Fruit fly (Drosophila melanogaster): Measurements from ENCODE around the gene Idgf1.

The Idgf1 gene

dm6 chr2L:16495193-16495780 is 50.2 kb downstream of the Idgf1 start (continued):
- TF ChIP-seq CG8359 (GFP tag; optimal IDR thresholded peaks at IDR 0.05; ENCODE audit: borderline replicate concordance) (no peak), slp2 (GFP tag; optimal IDR thresholded peaks at IDR 0.05) (no peak), CG11504 (tag; optimal IDR thresholded peaks at IDR 0.05) (peak; percentile 68), CG9609 (GFP tag; optimal IDR thresholded peaks at IDR 0.05) (peak; percentile 73), B-H2 (GFP tag; optimal IDR thresholded peaks at IDR 0.05) (peak; percentile 27), tup (GFP tag; optimal IDR thresholded peaks at IDR 0.05) (no peak), Ssrp (tag; optimal IDR thresholded peaks at IDR 0.05) (peak; percentile 91), so (GFP tag; IDR thresholded peaks at IDR 0.05) (0 out of 3 replicates have a peak, but pooled peaks have one; percentile 34), CG12942 (GFP tag; optimal IDR thresholded peaks at IDR 0.05) (peak; percentile 77), schlank (tag; optimal IDR thresholded peaks at IDR 0.05) (no peak), CG15479 (GFP tag; optimal IDR thresholded peaks at IDR 0.05) (no peak), CG4328 (GFP tag; optimal IDR thresholded peaks at IDR 0.05) (no peak), pzg (GFP tag; optimal IDR thresholded peaks at IDR 0.05) (no peak), bsh (GFP tag; optimal IDR thresholded peaks at IDR 0.05) (peak; percentile 88 to 96), CG13894 (tag; optimal IDR thresholded peaks at IDR 0.05) (no peak), Adf1 (GFP tag; IDR thresholded peaks at IDR 0.05) (no peak), CG13775 (GFP tag; optimal IDR thresholded peaks at IDR 0.05) (peak; percentile 71), ro (GFP tag; IDR thresholded peaks at IDR 0.05) (no peak), da (GFP tag; optimal IDR thresholded peaks at IDR 0.05) (peak; percentile 20), z (GFP tag; IDR thresholded peaks at IDR 0.05) (no peak), Dfd (GFP tag; optimal IDR thresholded peaks at IDR 0.05) (no peak), kni (GFP tag; optimal IDR thresholded peaks at IDR 0.05) (no peak), CG6654 (GFP tag; optimal IDR thresholded peaks at IDR 0.05) (peak; percentile 94), CG43689 (GFP tag; IDR thresholded peaks at IDR 0.05) (peak; percentile 54; the same call in 1 of the 2 replicates), CG12155 (GFP tag; optimal IDR thresholded peaks at IDR 0.05) (peak; percentile 77), CG2889 (GFP tag; IDR thresholded peaks at IDR 0.05) (peak; percentile 66; the same call in 1 of the 3 replicates), ash1 (GFP tag; optimal IDR thresholded peaks at IDR 0.05) (no peak), jumu (GFP tag; optimal IDR thresholded peaks at IDR 0.05) (no peak), Mrtf (GFP tag; IDR thresholded peaks at IDR 0.05) (peak; percentile 57; the same call in 1 of the 3 replicates), CG10366 (GFP tag; IDR thresholded peaks at IDR 0.05) (peak; percentile 83), jigr1 (GFP tag; IDR thresholded peaks at IDR 0.05) (no peak), CG7928 (GFP tag; optimal IDR thresholded peaks at IDR 0.05) (no peak), CG11247 (GFP tag; IDR thresholded peaks at IDR 0.05) (peak; percentile 44; the same call in 1 of the 2 replicates), CG4820 (GFP tag; optimal IDR thresholded peaks at IDR 0.05) (no peak), Bdp1 (GFP tag; optimal IDR thresholded peaks at IDR 0.05) (peak; percentile 53), Bteb2 (GFP tag; optimal IDR thresholded peaks at IDR 0.05) (peak; percentile 79), jing (GFP tag; optimal IDR thresholded peaks at IDR 0.05) (peak; percentile 86), CG8388 (GFP tag; optimal IDR thresholded peaks at IDR 0.05) (peak; percentile 96), kay (GFP tag; optimal IDR thresholded peaks at IDR 0.05) (no peak), CG30403 (GFP tag; optimal IDR thresholded peaks at IDR 0.05) (peak; percentile 90), Blimp-1 (GFP tag; optimal IDR thresholded peaks at IDR 0.05) (no peak), Sox100B (GFP tag; optimal IDR thresholded peaks at IDR 0.05) (no peak), CG1024 (GFP tag; IDR thresholded peaks at IDR 0.05) (no peak), CG7745 (tag; optimal IDR thresholded peaks at IDR 0.05) (peak; percentile 33), nau (GFP tag; optimal IDR thresholded peaks at IDR 0.05) (no peak), CoRest (tag; optimal IDR thresholded peaks at IDR 0.05) (peak; percentile 92), Gsc (GFP tag; IDR thresholded peaks at IDR 0.05) (no peak), CG7556 (GFP tag; optimal IDR thresholded peaks at IDR 0.05) (peak; percentile 88), hkb (optimal IDR thresholded peaks at IDR 0.05) (no peak), hkb (GFP tag; IDR thresholded peaks at IDR 0.05) (peak; percentile 37; the same call in 1 of the 2 replicates)
